Worm (Caenorhabditis elegans) whole organism, L2 larva: ENCODE measurements around the gene brc-2.

Source experiments
- C34F6.9 ChIP-seq: fragments of 150-350 bp; optimal IDR thresholded peaks from 2 replicates; lab custom pipeline; 2014; ENCODE audit warnings: missing biosample characterization, missing genetic modification characterization
- F13H6.1 ChIP-seq: sonication (generic microtip); optimal IDR thresholded peaks from 2 replicates; lab custom pipeline; 2016; ENCODE audit warnings: missing genetic modification characterization, missing compliant biosample characterization
- R02D3.7 ChIP-seq: fragments of 150-350 bp; optimal IDR thresholded peaks from 2 replicates; lab custom pipeline; 2014; ENCODE audit warnings: missing biosample characterization, missing genetic modification characterization
- ZK546.5 ChIP-seq: sonication (generic microtip); optimal IDR thresholded peaks from 2 replicates; lab custom pipeline; 2017; ENCODE audit warnings: missing biosample characterization, missing genetic modification characterization
- alr-1 ChIP-seq: fragments of 150-350 bp; optimal IDR thresholded peaks from 2 replicates; lab custom pipeline; 2014; ENCODE audit warnings: missing biosample characterization, missing genetic modification characterization
- aly-2 ChIP-seq: fragments of 150-350 bp; optimal IDR thresholded peaks from 2 replicates; lab custom pipeline; 2014; ENCODE audit warnings: missing biosample characterization, missing genetic modification characterization
- ama-1 ChIP-seq: fragments of 150-350 bp; optimal IDR thresholded peaks from 2 replicates; lab custom pipeline; 2018; ENCODE audit warnings: inconsistent platforms
- blmp-1 ChIP-seq: sonication (generic microtip); optimal IDR thresholded peaks from 2 replicates; lab custom pipeline; 2017; ENCODE audit warnings: missing genetic modification characterization, mild to moderate bottlenecking, missing compliant biosample characterization, antibody characterized with exemption, moderate library complexity; ENCODE audit not compliant: insufficient read depth
- ceh-16 ChIP-seq: fragments of 150-350 bp; optimal IDR thresholded peaks from 2 replicates; lab custom pipeline; 2014; ENCODE audit warnings: missing biosample characterization, missing genetic modification characterization
- ceh-82 ChIP-seq: fragments of 150-350 bp; optimal IDR thresholded peaks from 2 replicates; lab custom pipeline; 2014; ENCODE audit warnings: missing biosample characterization, missing genetic modification characterization
- crh-2 ChIP-seq: sonication (generic microtip); optimal IDR thresholded peaks from 2 replicates; lab custom pipeline; 2017; ENCODE audit warnings: missing biosample characterization, missing genetic modification characterization
- dmd-4 ChIP-seq: sonication (generic microtip); optimal IDR thresholded peaks from 2 replicates; lab custom pipeline; 2017; ENCODE audit warnings: missing biosample characterization, missing genetic modification characterization
- elt-3 ChIP-seq: sonication (generic microtip); optimal IDR thresholded peaks from 2 replicates; lab custom pipeline; 2017; ENCODE audit warnings: missing biosample characterization, missing genetic modification characterization
- fos-1 ChIP-seq: fragments of 150-350 bp; optimal IDR thresholded peaks from 2 replicates; lab custom pipeline; 2014; ENCODE audit warnings: missing biosample characterization, missing genetic modification characterization
- gmeb-1 ChIP-seq: fragments of 150-350 bp; optimal IDR thresholded peaks from 2 replicates; lab custom pipeline; 2014; ENCODE audit warnings: missing biosample characterization, missing genetic modification characterization
- lin-13 ChIP-seq: fragments of 150-350 bp; optimal IDR thresholded peaks from 2 replicates; lab custom pipeline; 2014; ENCODE audit warnings: missing biosample characterization, missing genetic modification reagents, missing genetic modification characterization
- lin-39 ChIP-seq: fragments of 150-350 bp; optimal IDR thresholded peaks from 2 replicates; lab custom pipeline; 2014; ENCODE audit warnings: missing biosample characterization, missing genetic modification reagents, missing genetic modification characterization
- lsy-2 ChIP-seq, 2 experiments: fragments of 150-350 bp in 1 of 2; sonication (generic microtip) in 1 of 2; optimal IDR thresholded peaks; 2 replicates each; lab custom pipeline; 2014 to 2017; ENCODE audit warnings: missing biosample characterization in 2 of 2, missing genetic modification characterization in 2 of 2
- mbf-1 ChIP-seq: sonication (generic microtip); optimal IDR thresholded peaks from 2 replicates; lab custom pipeline; 2017; ENCODE audit warnings: missing biosample characterization, missing genetic modification characterization
- mdl-1 ChIP-seq, 2 experiments: fragments of 150-350 bp in 1 of 2; sonication (generic microtip) in 1 of 2; optimal IDR thresholded peaks; 2 replicates each; lab custom pipeline; 2017; ENCODE audit warnings: missing biosample characterization in 2 of 2, missing genetic modification characterization in 2 of 2
- nhr-10 ChIP-seq: sonication (generic microtip); optimal IDR thresholded peaks from 2 replicates; lab custom pipeline; 2017; ENCODE audit warnings: missing biosample characterization, missing genetic modification characterization
- nhr-129 ChIP-seq: fragments of 150-350 bp; optimal IDR thresholded peaks from 2 replicates; lab custom pipeline; 2014; ENCODE audit warnings: missing biosample characterization, missing genetic modification characterization
- nhr-237 ChIP-seq: fragments of 150-350 bp; optimal IDR thresholded peaks from 2 replicates; lab custom pipeline; 2014; ENCODE audit warnings: missing biosample characterization, missing genetic modification characterization
- nhr-25 ChIP-seq: fragments of 150-350 bp; sonication (generic microtip); optimal IDR thresholded peaks from 3 replicates; lab custom pipeline; 2014; ENCODE audit warnings: missing biosample characterization, missing genetic modification characterization
- nhr-77 ChIP-seq: fragments of 150-350 bp; optimal IDR thresholded peaks from 2 replicates; lab custom pipeline; 2014; ENCODE audit warnings: missing biosample characterization, missing genetic modification characterization
- peb-1 ChIP-seq: fragments of 150-350 bp; optimal IDR thresholded peaks from 2 replicates; lab custom pipeline; 2014; ENCODE audit warnings: missing biosample characterization, missing genetic modification characterization
- sem-4 ChIP-seq: fragments of 150-350 bp; optimal IDR thresholded peaks from 2 replicates; lab custom pipeline; 2014; ENCODE audit warnings: missing biosample characterization, missing genetic modification reagents, missing genetic modification characterization
- skn-1 ChIP-seq: sonication (generic microtip); optimal IDR thresholded peaks from 2 replicates; lab custom pipeline; 2017; ENCODE audit warnings: missing biosample characterization, missing genetic modification characterization
- sma-3 ChIP-seq: sonication (generic microtip); optimal IDR thresholded peaks from 2 replicates; lab custom pipeline; 2016; ENCODE audit warnings: missing genetic modification reagents, missing genetic modification characterization, missing compliant biosample characterization
- sma-9 ChIP-seq, 2 experiments: fragments of 150-350 bp in 1 of 2; sonication (generic microtip) in 1 of 2; optimal IDR thresholded peaks; 2 replicates each; lab custom pipeline; 2014 to 2016; ENCODE audit warnings: missing genetic modification characterization in 2 of 2, mild to moderate bottlenecking in 1 of 2, missing biosample characterization in 1 of 2, missing compliant biosample characterization in 1 of 2, missing genetic modification reagents in 1 of 2, moderate library complexity in 1 of 2
- snpc-4 ChIP-seq: fragments of 150-350 bp; optimal IDR thresholded peaks from 2 replicates; lab custom pipeline; 2014; ENCODE audit warnings: missing biosample characterization, missing genetic modification characterization
- unc-39 ChIP-seq: fragments of 150-350 bp; optimal IDR thresholded peaks from 2 replicates; lab custom pipeline; 2014; ENCODE audit warnings: missing biosample characterization, missing genetic modification characterization
- unc-55 ChIP-seq: fragments of 150-350 bp; sonication (generic microtip); optimal IDR thresholded peaks from 3 replicates; lab custom pipeline; 2014; ENCODE audit warnings: missing biosample characterization, missing genetic modification reagents, missing genetic modification characterization
- zag-1 ChIP-seq: fragments of 150-350 bp; optimal IDR thresholded peaks from 2 replicates; lab custom pipeline; 2014; ENCODE audit warnings: missing biosample characterization, missing genetic modification characterization
- ztf-1 ChIP-seq: fragments of 200-800 bp; sonication (Bioruptor generic); conservative IDR thresholded peaks from 2 replicates; pipeline ENCODE4 v1.3.6; 2022; ENCODE audit warnings: missing genetic modification characterization, missing compliant biosample characterization
- ztf-4 ChIP-seq: fragments of 150-350 bp; optimal IDR thresholded peaks from 2 replicates; lab custom pipeline; 2014; ENCODE audit warnings: missing biosample characterization, missing genetic modification characterization

Gene brc-2

ce11 chrIII:6871067-6871466, 31.8 kb downstream of the brc-2 start:
- TF ChIP-seq sma-9 (GFP tag; optimal IDR thresholded peaks at IDR 0.05; lab: Kevin White, UChicago) = peak; percentile 34
- no peak for TF ChIP-seq sma-9 (tag; optimal IDR thresholded peaks at IDR 0.05; lab: Kevin White, UChicago)
- TF ChIP-seq F13H6.1 = peak; percentile 24
- peak in 1 of 2 experiments; percentile 47 for TF ChIP-seq lsy-2 (tag; optimal IDR thresholded peaks at IDR 0.05; lab: Kevin White, UChicago)
- TF ChIP-seq C34F6.9 (tag; lab: Kevin White, UChicago) = peak; percentile 12
- no peak for TF ChIP-seq sem-4 (tag; lab: Kevin White, UChicago)
- TF ChIP-seq elt-3 = no peak
- TF ChIP-seq nhr-129 (tag; lab: Kevin White, UChicago) = peak; percentile 69
- TF ChIP-seq, all 48 proteins: peak for 5

- no peak for TF ChIP-seq dmd-4
- TF ChIP-seq sma-3 (GFP tag; lab: Kevin White, UChicago) = no peak
Measured at ce11 chrIII:6869996-6870395, 32.9 kb downstream of the brc-2 start, which contains the start of gene K04C2.8. K04C2.8 (plus strand) TSS chrIII:6870296.

ce11 chrIII:6869268-6869667, 33.6 kb downstream of the brc-2 start, which contains the start of the genes cra-1 and kbp-1:
cra-1 (minus strand) TSS chrIII:6869460.
kbp-1 (plus strand) TSS chrIII:6869633.
- TF ChIP-seq C34F6.9 (tag; lab: Kevin White, UChicago) (peak; percentile 66), F13H6.1 (no peak), crh-2 (tag; lab: Kevin White, UChicago) (peak; percentile 8), ZK546.5 (no peak), fos-1 (tag; lab: Kevin White, UChicago) (no peak), ceh-82 (tag; lab: Kevin White, UChicago) (no peak), blmp-1 (tag; lab: Kevin White, UChicago) (no peak), lin-13 (GFP tag; lab: Kevin White, UChicago) (peak; percentile 17), zag-1 (tag; lab: Kevin White, UChicago) (no peak), aly-2 (tag; lab: Kevin White, UChicago) (no peak), gmeb-1 (tag; lab: Kevin White, UChicago) (peak; percentile 83), mbf-1 (tag; lab: Kevin White, UChicago) (no peak), peb-1 (tag; lab: Kevin White, UChicago) (no peak), nhr-129 (tag; lab: Kevin White, UChicago) (peak; percentile 70), snpc-4 (no peak), lsy-2 (tag; optimal IDR thresholded peaks at IDR 0.05; lab: Kevin White, UChicago) (peak; percentile 1 to 59), unc-55 (peak; percentile 64), unc-39 (tag; lab: Kevin White, UChicago) (no peak), skn-1 (tag; lab: Kevin White, UChicago) (no peak), R02D3.7 (tag; lab: Kevin White, UChicago) (no peak), dmd-4 (no peak), mdl-1 (tag; optimal IDR thresholded peaks at IDR 0.05; lab: Kevin White, UChicago) (no peak), nhr-237 (tag; lab: Kevin White, UChicago) (no peak), alr-1 (no peak), sma-3 (GFP tag; lab: Kevin White, UChicago) (no peak)

ce11 chrIII:6863901-6864300, 39.0 kb downstream of the brc-2 start, which contains the start of gene sma-3:
sma-3 (minus strand) TSS chrIII:6863968.
- TF ChIP-seq ztf-1 (GFP tag; lab: Robert Waterston, UW) = no peak
- no peak for TF ChIP-seq nhr-237 (tag; lab: Kevin White, UChicago)
- peak; percentile 86 for TF ChIP-seq blmp-1 (tag; lab: Kevin White, UChicago)
- no peak for TF ChIP-seq ceh-16 (tag; lab: Kevin White, UChicago)
- TF ChIP-seq fos-1 (tag; lab: Kevin White, UChicago) = peak; percentile 92
- no peak for TF ChIP-seq nhr-77 (tag; lab: Kevin White, UChicago)
- TF ChIP-seq crh-2 (tag; lab: Kevin White, UChicago) = peak; percentile 19
- no peak for TF ChIP-seq zag-1 (tag; lab: Kevin White, UChicago)
- TF ChIP-seq gmeb-1 (tag; lab: Kevin White, UChicago) = peak; percentile 12
- TF ChIP-seq C34F6.9 (tag; lab: Kevin White, UChicago) = peak; percentile 49
- peak; percentile 12 for TF ChIP-seq sma-9 (GFP tag; optimal IDR thresholded peaks at IDR 0.05; lab: Kevin White, UChicago)
- no peak for TF ChIP-seq sma-9 (tag; optimal IDR thresholded peaks at IDR 0.05; lab: Kevin White, UChicago)
- TF ChIP-seq nhr-129 (tag; lab: Kevin White, UChicago) = peak; percentile 1
- peak in 1 of 2 experiments; percentile 5 for TF ChIP-seq lsy-2 (tag; optimal IDR thresholded peaks at IDR 0.05; lab: Kevin White, UChicago)

- TF ChIP-seq nhr-25 (tag; lab: Kevin White, UChicago) (no peak), zag-1 (tag; lab: Kevin White, UChicago) (no peak), crh-2 (tag; lab: Kevin White, UChicago) (no peak), nhr-10 (tag; lab: Kevin White, UChicago) (no peak), ztf-1 (GFP tag; lab: Robert Waterston, UW) (no peak), fos-1 (tag; lab: Kevin White, UChicago) (no peak), ZK546.5 (no peak), ama-1 (lab: Kevin White, UChicago) (no peak), lin-39 (tag; lab: Kevin White, UChicago) (no peak), ceh-16 (tag; lab: Kevin White, UChicago) (no peak), ztf-4 (tag; lab: Kevin White, UChicago) (no peak)
Measured at ce11 chrIII:6859482-6859881, 43.4 kb downstream of the brc-2 start, which contains the start of gene clec-158. clec-158 (minus strand) TSS chrIII:6859582.
